Worm (Caenorhabditis elegans) whole organism, L1 larva: ENCODE results near the gene F18C5.5.

Experiments
- ama-1 ChIP-seq: fragments of 150-350 bp; optimal IDR thresholded peaks from 2 replicates; lab custom pipeline; 2014
- egl-27 ChIP-seq, 2 experiments: fragments of 150-350 bp in 1 of 2; sonication (generic microtip); optimal IDR thresholded peaks; 3 replicates each; lab custom pipeline; 2017 to 2018; ENCODE audit warnings: missing biosample characterization in 2 of 2, missing genetic modification characterization in 2 of 2, missing genetic modification reagents in 2 of 2
- fkh-10 ChIP-seq: sonication (generic microtip); optimal IDR thresholded peaks from 2 replicates; lab custom pipeline; 2017; ENCODE audit warnings: missing biosample characterization, missing genetic modification reagents, missing genetic modification characterization
- fkh-4 ChIP-seq: sonication (generic microtip); optimal IDR thresholded peaks from 2 replicates; lab custom pipeline; 2016; ENCODE audit warnings: missing compliant biosample characterization, missing genetic modification characterization, borderline replicate concordance
- irx-1 ChIP-seq: sonication (generic microtip); optimal IDR thresholded peaks from 2 replicates; lab custom pipeline; 2016; ENCODE audit warnings: missing genetic modification characterization, missing compliant biosample characterization
- lsy-2 ChIP-seq, 2 experiments: fragments of 150-350 bp; optimal IDR thresholded peaks; 2 replicates each; lab custom pipeline; 2014; ENCODE audit warnings: missing biosample characterization in 2 of 2, missing genetic modification characterization in 2 of 2
- mdl-1 ChIP-seq, 2 experiments: fragments of 150-350 bp; optimal IDR thresholded peaks; 2 replicates each; lab custom pipeline; 2014 to 2017; ENCODE audit warnings: missing biosample characterization in 2 of 2, missing genetic modification characterization in 2 of 2, inconsistent platforms in 1 of 2
- snpc-4 ChIP-seq: fragments of 150-350 bp; optimal IDR thresholded peaks from 2 replicates; lab custom pipeline; 2014; ENCODE audit warnings: missing biosample characterization, missing genetic modification characterization
- tlp-1 ChIP-seq: fragments of 150-350 bp; optimal IDR thresholded peaks from 2 replicates; lab custom pipeline; 2014; ENCODE audit warnings: missing biosample characterization, missing genetic modification characterization
- zag-1 ChIP-seq: fragments of 150-350 bp; optimal IDR thresholded peaks from 2 replicates; lab custom pipeline; 2014; ENCODE audit warnings: missing biosample characterization, missing genetic modification characterization
- zip-4 ChIP-seq: fragments of 200-800 bp; sonication (Bioruptor generic); optimal IDR thresholded peaks from 2 replicates; lab custom pipeline; 2018; ENCODE audit warnings: mild to moderate bottlenecking, missing genetic modification characterization, moderate library complexity, missing compliant biosample characterization

- TF ChIP-seq fkh-10 (GFP tag; lab: Kevin White, UChicago) (peak; percentile 86), egl-27 (tag; optimal IDR thresholded peaks at IDR 0.05; lab: Kevin White, UChicago) (peak in 1 of 2 experiments; percentile 82), ama-1 (lab: Kevin White, UChicago) (peak; percentile 43), mdl-1 (tag; optimal IDR thresholded peaks at IDR 0.05; lab: Kevin White, UChicago) (peak; percentile 45 to 89), irx-1 (peak; percentile 88), lsy-2 (tag; optimal IDR thresholded peaks at IDR 0.05; lab: Kevin White, UChicago) (peak; percentile 94 to 96), snpc-4 (tag; lab: Kevin White, UChicago) (peak; percentile 83), zip-4 (GFP tag; lab: Kevin White, UChicago) (peak; percentile 99), fkh-4 (tag; lab: Kevin White, UChicago) (peak; percentile 66), zag-1 (tag; lab: Kevin White, UChicago) (peak; percentile 73), tlp-1 (tag; lab: Kevin White, UChicago) (no peak)
Observed at ce11 chrII:6588605-6589292, 22.2 kb upstream of the F18C5.5 start, which contains the start of gene icd-1.
